Worm (Caenorhabditis elegans): ENCODE results near the gene F31E3.6.

The F31E3.6 gene

DNA sequence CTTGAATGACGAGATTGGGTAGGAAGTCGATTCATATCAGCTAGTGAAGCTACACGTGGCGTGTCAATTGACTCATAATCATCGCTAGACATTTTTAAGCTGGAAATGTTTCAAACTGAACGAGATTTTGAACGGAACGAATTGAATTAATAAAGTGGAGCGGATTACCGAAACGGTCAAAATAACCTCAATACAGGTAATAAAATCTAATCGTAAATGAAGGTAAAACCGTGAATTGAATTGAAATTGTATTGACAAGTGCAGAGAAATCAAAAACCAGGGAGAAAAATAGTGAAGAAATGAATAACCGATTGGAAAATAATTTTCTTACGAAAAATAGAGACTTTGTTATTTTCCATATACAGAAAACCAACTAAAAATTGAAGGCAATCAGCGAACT lies 47.2 kb downstream of the F31E3.6 start, which contains the start of gene cyk-1:
TSS of gene cyk-1 (minus strand) at position 101 of the 400 bp plus-strand sequence.
- TF ChIP-seq sox-2 (GFP tag; IDR thresholded peaks at IDR 0.05) (no peak), eyg-1 (tag; optimal IDR thresholded peaks at IDR 0.05) (no peak), ahr-1 (tag; optimal IDR thresholded peaks at IDR 0.05) (no peak), ceh-48 (tag; optimal IDR thresholded peaks at IDR 0.05) (no peak), lin-11 (tag; optimal IDR thresholded peaks at IDR 0.05) (no peak), fkh-10 (GFP tag; optimal IDR thresholded peaks at IDR 0.05) (no peak), odd-2 (tag; optimal IDR thresholded peaks at IDR 0.05) (no peak), ceh-6 (GFP tag; optimal IDR thresholded peaks at IDR 0.05) (no peak), hlh-15 (tag; optimal IDR thresholded peaks at IDR 0.05) (no peak), madf-2 (tag; optimal IDR thresholded peaks at IDR 0.05) (no peak), C08G9.2 (tag; optimal IDR thresholded peaks at IDR 0.05) (no peak), tbx-7 (tag; optimal IDR thresholded peaks at IDR 0.05) (no peak), ceh-30 (tag; optimal IDR thresholded peaks at IDR 0.05) (no peak), dmd-4 (tag; optimal IDR thresholded peaks at IDR 0.05; ENCODE audit: borderline replicate concordance) (no peak)

DNA sequence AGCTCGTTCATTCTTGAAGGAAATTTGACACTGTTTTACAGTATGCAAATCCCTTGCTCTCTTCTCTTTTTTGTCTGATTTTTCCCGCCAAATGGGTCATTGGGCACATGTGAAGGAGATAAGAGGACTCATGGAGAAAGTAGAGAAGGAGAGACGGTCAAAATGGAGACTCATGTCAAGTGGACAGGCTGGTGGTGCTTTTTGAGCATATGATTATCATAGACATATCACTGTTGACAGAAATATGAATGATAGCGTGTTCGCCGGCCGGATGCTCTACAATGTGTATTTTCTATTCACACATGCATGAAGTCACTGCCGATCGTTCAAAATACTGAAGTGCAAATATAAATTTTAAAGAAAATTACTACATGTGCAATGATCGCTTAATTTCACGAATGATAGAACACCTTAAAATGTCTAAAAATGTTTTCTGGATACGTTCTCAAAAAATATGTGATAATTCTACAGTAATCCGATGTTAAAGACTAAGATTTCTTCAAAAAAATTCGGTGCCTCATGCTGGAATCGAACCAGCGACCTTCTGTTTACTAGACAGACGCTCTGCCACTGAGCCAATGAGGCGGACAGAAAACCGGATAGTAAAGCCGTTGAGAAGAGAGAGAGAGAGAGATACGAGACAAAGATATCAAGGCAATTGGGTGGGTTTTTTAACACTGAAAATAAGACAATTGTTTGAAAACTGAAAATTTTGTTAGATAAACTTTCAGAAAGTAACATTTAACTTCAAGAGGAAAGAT lies 48.3 kb downstream of the F31E3.6 start:
- TF ChIP-seq ref-2 (tag; optimal IDR thresholded peaks at IDR 0.05): peak; percentile 12
- peak; percentile 55 for TF ChIP-seq ceh-6 (GFP tag; optimal IDR thresholded peaks at IDR 0.05)
- no peak for TF ChIP-seq eyg-1 (tag; optimal IDR thresholded peaks at IDR 0.05)
- TF ChIP-seq nhr-232 (tag; optimal IDR thresholded peaks at IDR 0.05): peak; percentile 35
- no peak for TF ChIP-seq pag-3 (tag; optimal IDR thresholded peaks at IDR 0.05; ENCODE audit: borderline replicate concordance)
- peak; percentile 49 for TF ChIP-seq C38D4.7 (GFP tag; optimal IDR thresholded peaks at IDR 0.05)
- TF ChIP-seq ceh-48 (tag; optimal IDR thresholded peaks at IDR 0.05): no peak
- peak; percentile 24 for TF ChIP-seq ztf-16 (tag; optimal IDR thresholded peaks at IDR 0.05)
- peak; percentile 42 for TF ChIP-seq lin-11 (tag; optimal IDR thresholded peaks at IDR 0.05)
- no peak for TF ChIP-seq unc-3 (GFP tag; conservative IDR thresholded peaks at IDR 0.05)
- TF ChIP-seq unc-3 (tag; optimal IDR thresholded peaks at IDR 0.05): peak; percentile 9
- TF ChIP-seq ceh-34 (tag; optimal IDR thresholded peaks at IDR 0.05): no peak
- no peak for TF ChIP-seq pqm-1 (tag; optimal IDR thresholded peaks at IDR 0.05)
- TF ChIP-seq rnt-1 (tag; optimal IDR thresholded peaks at IDR 0.05): no peak
- TF ChIP-seq T23F11.4 (GFP tag; optimal IDR thresholded peaks at IDR 0.05): no peak
- no peak for TF ChIP-seq pros-1 (tag; optimal IDR thresholded peaks at IDR 0.05)
- no peak for TF ChIP-seq zip-5 (tag; optimal IDR thresholded peaks at IDR 0.05)
- TF ChIP-seq F13H6.1 (tag; optimal IDR thresholded peaks at IDR 0.05): peak; percentile 10
- TF ChIP-seq ets-4 (tag; optimal IDR thresholded peaks at IDR 0.05): no peak
- TF ChIP-seq ceh-9 (tag; optimal IDR thresholded peaks at IDR 0.05): no peak
- TF ChIP-seq ceh-30 (tag; optimal IDR thresholded peaks at IDR 0.05): no peak
- peak; percentile 12 for TF ChIP-seq ceh-18 (tag; optimal IDR thresholded peaks at IDR 0.05)
- TF ChIP-seq tbx-2 (tag; optimal IDR thresholded peaks at IDR 0.05): peak; percentile 6
- TF ChIP-seq odd-2 (tag; optimal IDR thresholded peaks at IDR 0.05): no peak
- peak; percentile 39 for TF ChIP-seq pha-2 (tag; optimal IDR thresholded peaks at IDR 0.05)
- no peak for TF ChIP-seq ceh-31 (tag; optimal IDR thresholded peaks at IDR 0.05)
- no peak for TF ChIP-seq ceh-45 (GFP tag; IDR thresholded peaks at IDR 0.05)
- no peak for TF ChIP-seq hlh-30 (tag; optimal IDR thresholded peaks at IDR 0.05; ENCODE audit: insufficient read depth)
- no peak for TF ChIP-seq ceh-19 (GFP tag; optimal IDR thresholded peaks at IDR 0.05)
- peak; percentile 13 for TF ChIP-seq npax-4 (tag; optimal IDR thresholded peaks at IDR 0.05)
- TF ChIP-seq lim-6 (tag; optimal IDR thresholded peaks at IDR 0.05): no peak
- TF ChIP-seq unc-86 (tag; optimal IDR thresholded peaks at IDR 0.05): peak; percentile 4
- TF ChIP-seq ahr-1 (tag; optimal IDR thresholded peaks at IDR 0.05): peak; percentile 17
- no peak for TF ChIP-seq ceh-22 (tag; optimal IDR thresholded peaks at IDR 0.05)
- no peak for TF ChIP-seq K02D7.2 (tag; optimal IDR thresholded peaks at IDR 0.05)
- no peak for TF ChIP-seq ama-1 (optimal IDR thresholded peaks at IDR 0.05)
- no peak for TF ChIP-seq tbx-7 (tag; optimal IDR thresholded peaks at IDR 0.05)
- TF ChIP-seq ttx-3 (tag; optimal IDR thresholded peaks at IDR 0.05): peak; percentile 55
- no peak for TF ChIP-seq mec-3 (tag; optimal IDR thresholded peaks at IDR 0.05; ENCODE audit: borderline replicate concordance)
- TF ChIP-seq dmd-4 (tag; optimal IDR thresholded peaks at IDR 0.05; ENCODE audit: borderline replicate concordance): no peak
- TF ChIP-seq fkh-10 (GFP tag; optimal IDR thresholded peaks at IDR 0.05): no peak
- TF ChIP-seq unc-55 (GFP tag; optimal IDR thresholded peaks at IDR 0.05): no peak
- no peak for TF ChIP-seq pax-1 (tag; optimal IDR thresholded peaks at IDR 0.05)
- no peak for TF ChIP-seq hlh-8 (tag; optimal IDR thresholded peaks at IDR 0.05)
- no peak for TF ChIP-seq fax-1 (tag; optimal IDR thresholded peaks at IDR 0.05)

All from whole organism, late embryonic.